Worm (Caenorhabditis elegans) whole organism, L4 larva: Measurements from ENCODE around the gene srw-98.

Experiments
- D1046.2 ChIP-seq: fragments of 200-800 bp; sonication (Bioruptor generic); IDR thresholded peaks from 2 replicates; pipeline ENCODE4 v1.3.6; 2022; ENCODE audit warnings: missing genetic modification characterization, missing compliant biosample characterization
- F26F4.8 ChIP-seq: fragments of 200-800 bp; sonication (Bioruptor generic); conservative IDR thresholded peaks from 2 replicates; pipeline ENCODE4 v1.3.6; 2022; ENCODE audit warnings: missing genetic modification characterization, missing compliant biosample characterization
- F44E2.7 ChIP-seq: fragments of 200-800 bp; sonication (Bioruptor generic); IDR thresholded peaks from 2 replicates; pipeline ENCODE4 v2.1.2; 2022; ENCODE audit warnings: missing genetic modification characterization, missing compliant biosample characterization
- Y105C5A.15 ChIP-seq: fragments of 200-800 bp; sonication (Bioruptor generic); IDR thresholded peaks from 2 replicates; pipeline ENCODE4 v1.3.6; 2022; ENCODE audit warnings: missing genetic modification characterization, missing compliant biosample characterization
- Y48G9A.11 ChIP-seq: fragments of 200-800 bp; sonication (Bioruptor generic); IDR thresholded peaks from 2 replicates; pipeline ENCODE4 v1.3.6; 2022; ENCODE audit warnings: missing genetic modification reagents, missing genetic modification characterization, missing compliant biosample characterization
- aha-1 ChIP-seq: fragments of 150-350 bp; peaks from one replicate; lab custom pipeline; 2014; ENCODE audit warnings: missing biosample characterization, missing genetic modification characterization
- aly-2 ChIP-seq: sonication (generic microtip); optimal IDR thresholded peaks from 2 replicates; lab custom pipeline; 2018; ENCODE audit warnings: missing biosample characterization, missing genetic modification characterization
- ceh-44 ChIP-seq: fragments of 200-800 bp; sonication (Bioruptor generic); IDR thresholded peaks from 2 replicates; pipeline ENCODE4 v1.3.6; 2022; ENCODE audit warnings: missing genetic modification reagents, missing genetic modification characterization, missing compliant biosample characterization
- ceh-62 ChIP-seq: sonication (generic microtip); optimal IDR thresholded peaks from 2 replicates; lab custom pipeline; 2017; ENCODE audit warnings: missing biosample characterization, missing genetic modification characterization
- ceh-82 ChIP-seq: sonication (generic microtip); optimal IDR thresholded peaks from 2 replicates; lab custom pipeline; 2017; ENCODE audit warnings: missing biosample characterization, missing genetic modification characterization
- daf-16 ChIP-seq, 3 experiments: sonication (generic microtip); optimal IDR thresholded peaks; 2 replicates each; lab custom pipeline; 2016 to 2017; ENCODE audit warnings: missing genetic modification characterization in 3 of 3, missing genetic modification reagents in 3 of 3, mild to moderate bottlenecking in 2 of 3, missing compliant biosample characterization in 2 of 3, missing biosample characterization in 1 of 3, moderate library complexity in 1 of 3
- dmd-8 ChIP-seq: fragments of 200-800 bp; sonication (Bioruptor generic); IDR thresholded peaks from 2 replicates; pipeline ENCODE4 v1.3.6; 2022; ENCODE audit warnings: missing genetic modification characterization, missing compliant biosample characterization
- dmd-9 ChIP-seq: fragments of 200-800 bp; sonication (Bioruptor generic); IDR thresholded peaks from 2 replicates; pipeline ENCODE4 v1.3.6; 2022; ENCODE audit warnings: missing genetic modification reagents, missing genetic modification characterization, missing compliant biosample characterization
- egl-27 ChIP-seq: sonication (generic microtip); optimal IDR thresholded peaks from 3 replicates; lab custom pipeline; 2017; ENCODE audit warnings: missing biosample characterization, missing genetic modification reagents, missing genetic modification characterization
- egl-43 ChIP-seq: fragments of 200-800 bp; sonication (Bioruptor generic); IDR thresholded peaks from 2 replicates; pipeline ENCODE4 v1.3.6; 2022; ENCODE audit warnings: missing genetic modification reagents, missing genetic modification characterization, missing compliant biosample characterization
- hif-1 ChIP-seq, 2 experiments: sonication (generic microtip); optimal IDR thresholded peaks; 2 replicates each; lab custom pipeline; 2016 to 2017; ENCODE audit warnings: missing compliant biosample characterization in 2 of 2, missing genetic modification characterization in 2 of 2, missing genetic modification reagents in 2 of 2, missing genotype in 2 of 2, mild to moderate bottlenecking in 1 of 2
- hlh-30 ChIP-seq: sonication (generic microtip); optimal IDR thresholded peaks from 2 replicates; lab custom pipeline; 2017; ENCODE audit warnings: antibody characterized with exemption, mild to moderate bottlenecking, missing genetic modification characterization, missing compliant biosample characterization; ENCODE audit not compliant: insufficient read depth
- hmg-1.1 ChIP-seq: fragments of 200-800 bp; sonication (Bioruptor generic); IDR thresholded peaks from 2 replicates; pipeline ENCODE4 v1.3.6; 2022; ENCODE audit warnings: missing genetic modification reagents, missing genetic modification characterization, missing compliant biosample characterization
- jun-1 ChIP-seq: fragments of 150-350 bp; optimal IDR thresholded peaks from 2 replicates; lab custom pipeline; 2014; ENCODE audit warnings: missing biosample characterization, missing genetic modification reagents, missing genetic modification characterization
- lim-7 ChIP-seq: fragments of 200-800 bp; sonication (Bioruptor generic); IDR thresholded peaks from 2 replicates; pipeline ENCODE4 v1.3.6; 2022; ENCODE audit warnings: missing genetic modification characterization, missing compliant biosample characterization
- madf-9 ChIP-seq: fragments of 200-800 bp; sonication (Bioruptor generic); conservative IDR thresholded peaks from 2 replicates; pipeline ENCODE4 v1.3.6; 2022; ENCODE audit warnings: missing genetic modification reagents, missing genetic modification characterization, missing compliant biosample characterization
- mdl-1 ChIP-seq, 2 experiments: fragments of 150-350 bp in 1 of 2; sonication (generic microtip) in 1 of 2; optimal IDR thresholded peaks; 2 replicates each; lab custom pipeline; 2014 to 2017; ENCODE audit warnings: missing biosample characterization in 2 of 2, missing genetic modification characterization in 2 of 2
- mdt-29 ChIP-seq: fragments of 200-800 bp; sonication (Bioruptor generic); IDR thresholded peaks from 2 replicates; pipeline ENCODE4 v1.3.6; 2022; ENCODE audit warnings: missing genetic modification reagents, missing genetic modification characterization, missing compliant biosample characterization
- mep-1 ChIP-seq: fragments of 150-350 bp; sonication (generic microtip); optimal IDR thresholded peaks from 3 replicates; lab custom pipeline; 2014; ENCODE audit warnings: missing biosample characterization, missing genetic modification characterization
- nhr-11 ChIP-seq: fragments of 150-350 bp; optimal IDR thresholded peaks from 2 replicates; lab custom pipeline; 2014; ENCODE audit warnings: missing biosample characterization, missing genetic modification characterization
- nhr-237 ChIP-seq: sonication (generic microtip); optimal IDR thresholded peaks from 2 replicates; lab custom pipeline; 2017; ENCODE audit warnings: missing biosample characterization, missing genetic modification characterization
- nhr-77 ChIP-seq: fragments of 150-350 bp; optimal IDR thresholded peaks from 2 replicates; lab custom pipeline; 2014; ENCODE audit warnings: missing biosample characterization, missing genetic modification characterization
- php-3 ChIP-seq: fragments of 200-800 bp; sonication (Bioruptor generic); IDR thresholded peaks from 2 replicates; pipeline ENCODE4 v1.3.6; 2022; ENCODE audit warnings: missing genetic modification reagents, missing genetic modification characterization, missing compliant biosample characterization
- pqm-1 ChIP-seq: sonication (generic microtip); optimal IDR thresholded peaks from 2 replicates; lab custom pipeline; 2017; ENCODE audit warnings: missing biosample characterization, missing genetic modification characterization
- set-16 ChIP-seq: fragments of 200-800 bp; sonication (Bioruptor generic); IDR thresholded peaks from 2 replicates; pipeline ENCODE4 v1.3.6; 2022; ENCODE audit warnings: missing genetic modification reagents, missing genetic modification characterization, missing compliant biosample characterization
- snpc-4 ChIP-seq: fragments of 150-350 bp; optimal IDR thresholded peaks from 2 replicates; lab custom pipeline; 2014; ENCODE audit warnings: missing biosample characterization, missing genetic modification characterization
- tag-97 ChIP-seq: fragments of 200-800 bp; sonication (Bioruptor generic); IDR thresholded peaks from 2 replicates; pipeline ENCODE4 v1.3.6; 2022; ENCODE audit warnings: missing genetic modification characterization, missing compliant biosample characterization
- zag-1 ChIP-seq: fragments of 150-350 bp; optimal IDR thresholded peaks from 2 replicates; lab custom pipeline; 2014; ENCODE audit warnings: missing biosample characterization, missing genetic modification characterization
- zfp-2 ChIP-seq: sonication (generic microtip); optimal IDR thresholded peaks from 2 replicates; lab custom pipeline; 2016; ENCODE audit warnings: mild to moderate bottlenecking, missing genetic modification characterization, missing compliant biosample characterization
- zfp-3 ChIP-seq: fragments of 200-800 bp; sonication (Bioruptor generic); conservative IDR thresholded peaks from 2 replicates; pipeline ENCODE4 v1.3.6; 2022; ENCODE audit warnings: missing genetic modification reagents, missing genetic modification characterization, missing compliant biosample characterization
- zip-11 ChIP-seq: fragments of 200-800 bp; sonication (Bioruptor generic); IDR thresholded peaks from 2 replicates; pipeline ENCODE4 v1.3.6; 2022; ENCODE audit warnings: missing genetic modification characterization, missing compliant biosample characterization

Gene srw-98

ce11 chrV:1648000-1648399, 30.1 kb downstream of the srw-98 start, which contains the start of gene irld-45:
Gene irld-45 (plus strand): TSS chrV:1648300.
- peak; percentile 67 for TF ChIP-seq aha-1
- no peak for TF ChIP-seq tag-97
- TF ChIP-seq ceh-44 (GFP tag; lab: Robert Waterston, UW): no peak
- no peak for TF ChIP-seq egl-27
- no peak for TF ChIP-seq dmd-9 (GFP tag; lab: Robert Waterston, UW)
- TF ChIP-seq egl-43: no peak

ce11 chrV:1643886-1644285, 34.2 kb downstream of the srw-98 start, which contains the start of gene alh-2:
Gene alh-2 (plus strand): TSS chrV:1644169.
- TF ChIP-seq daf-16 (GFP tag; optimal IDR thresholded peaks at IDR 0.05; lab: Kevin White, UChicago) (peak in 1 of 2 experiments; percentile 96), daf-16 (tag; optimal IDR thresholded peaks at IDR 0.05; lab: Kevin White, UChicago) (no peak), mdt-29 (GFP tag; lab: Robert Waterston, UW) (no peak)
- TF ChIP-seq, all 104 proteins: peak for 1

ce11 chrV:1642768-1643167, 35.4 kb downstream of the srw-98 start:
- TF ChIP-seq dmd-8 (0 out of 2 replicates have a peak, but pooled peaks have one; percentile 25), aly-2 (tag; lab: Kevin White, UChicago) (no peak), F44E2.7 (peak; percentile 75; the same call in 1 of the 2 replicates), F26F4.8 (GFP tag; lab: Robert Waterston, UW) (no peak)

- no peak for TF ChIP-seq hmg-1.1 (GFP tag; lab: Robert Waterston, UW)
- no peak for TF ChIP-seq pqm-1 (tag; lab: Kevin White, UChicago)
- TF ChIP-seq madf-9: no peak
- no peak for TF ChIP-seq hlh-30 (tag; lab: Kevin White, UChicago)
- TF ChIP-seq nhr-11 (tag; lab: Kevin White, UChicago): no peak
- no peak for TF ChIP-seq ceh-82 (tag; lab: Kevin White, UChicago)
- no peak for TF ChIP-seq mdl-1 (tag; optimal IDR thresholded peaks at IDR 0.05; lab: Kevin White, UChicago)
- TF ChIP-seq zip-11 (GFP tag; lab: Robert Waterston, UW): no peak
- TF ChIP-seq jun-1: no peak
- TF ChIP-seq hif-1 (tag; optimal IDR thresholded peaks at IDR 0.05; lab: Kevin White, UChicago): no peak
- no peak for TF ChIP-seq D1046.2 (GFP tag; lab: Robert Waterston, UW)
- no peak for TF ChIP-seq daf-16 (GFP tag; optimal IDR thresholded peaks at IDR 0.05; lab: Kevin White, UChicago)
- TF ChIP-seq daf-16 (tag; optimal IDR thresholded peaks at IDR 0.05; lab: Kevin White, UChicago): no peak
- no peak for TF ChIP-seq nhr-237
- TF ChIP-seq zag-1: no peak
- no peak for TF ChIP-seq php-3 (GFP tag; lab: Robert Waterston, UW)
- TF ChIP-seq nhr-77 (tag; lab: Kevin White, UChicago): no peak
- TF ChIP-seq zfp-3 (GFP tag; lab: Robert Waterston, UW): no peak
- TF ChIP-seq, all 104 proteins: peak for 0
Observed at ce11 chrV:1642199-1642598, 35.9 kb downstream of the srw-98 start, which contains the start of gene Y46H3D.1. Gene Y46H3D.1 (plus strand): TSS chrV:1642499.

ce11 chrV:1640008-1640407, 38.1 kb downstream of the srw-98 start, which contains the start of gene str-221:
Gene str-221 (plus strand): TSS chrV:1640308.
- no peak for TF ChIP-seq mep-1 (tag; lab: Kevin White, UChicago)
- no peak for TF ChIP-seq snpc-4 (tag; lab: Kevin White, UChicago)
- TF ChIP-seq set-16 (GFP tag; lab: Robert Waterston, UW): no peak
- TF ChIP-seq ceh-62 (tag; lab: Kevin White, UChicago): no peak
- TF ChIP-seq Y48G9A.11 (GFP tag; lab: Robert Waterston, UW): no peak
- no peak for TF ChIP-seq lim-7 (GFP tag; lab: Robert Waterston, UW)
- TF ChIP-seq Y105C5A.15 (GFP tag; lab: Robert Waterston, UW): no peak
- no peak for TF ChIP-seq zfp-2 (tag; lab: Kevin White, UChicago)
- TF ChIP-seq, all 104 proteins: peak for 0
